Fruit fly (Drosophila melanogaster) whole organism, adult: ENCODE results near the gene Cad96Ca.

Experiments used
- CG11617 ChIP-seq: fragments of 200-800 bp; sonication (Bioruptor generic); optimal IDR thresholded peaks from 2 replicates; lab custom pipeline; 2017; ENCODE audit warnings: mild to moderate bottlenecking, missing biosample characterization, missing genetic modification reagents, missing genetic modification characterization
- CG14711 ChIP-seq: fragments of 200-800 bp; sonication (Bioruptor generic); optimal IDR thresholded peaks from 2 replicates; lab custom pipeline; 2018; ENCODE audit warnings: missing biosample characterization, mild to moderate bottlenecking, missing genetic modification characterization, moderate library complexity
- CG1620 ChIP-seq: fragments of 200-800 bp; sonication (Bioruptor generic); optimal IDR thresholded peaks from 2 replicates; lab custom pipeline; 2016; ENCODE audit warnings: missing biosample characterization, missing genetic modification characterization
- CG7045 ChIP-seq: fragments of 200-800 bp; sonication (Bioruptor generic); optimal IDR thresholded peaks from 2 replicates; lab custom pipeline; 2017; ENCODE audit warnings: missing biosample characterization, mild to moderate bottlenecking, missing genetic modification characterization
- Crg-1 ChIP-seq: fragments of 200-800 bp; sonication (Bioruptor generic); optimal IDR thresholded peaks from 2 replicates; lab custom pipeline; 2016; ENCODE audit warnings: missing biosample characterization, missing genetic modification characterization
- Mnt ChIP-seq: fragments of 200-800 bp; sonication (Bioruptor generic); optimal IDR thresholded peaks from 2 replicates; lab custom pipeline; 2016; ENCODE audit warnings: missing biosample characterization, mild to moderate bottlenecking, missing genetic modification characterization
- bab1 ChIP-seq: fragments of 200-800 bp; sonication (Bioruptor generic); optimal IDR thresholded peaks from 3 replicates; lab custom pipeline; 2019; ENCODE audit warnings: missing biosample characterization, mild to moderate bottlenecking, missing genetic modification characterization, moderate library complexity
- cic ChIP-seq: fragments of 200-800 bp; sonication (Bioruptor generic); optimal IDR thresholded peaks from 2 replicates; lab custom pipeline; 2017; ENCODE audit warnings: missing biosample characterization, mild to moderate bottlenecking, missing genetic modification characterization, moderate library complexity
- cnc ChIP-seq, 2 experiments: fragments of >200 bp; optimal IDR thresholded peaks; 2 replicates each; lab custom pipeline; 2017
- ovo ChIP-seq: fragments of 200-800 bp; sonication (Bioruptor generic); optimal IDR thresholded peaks from 2 replicates; lab custom pipeline; 2016; ENCODE audit warnings: missing biosample characterization, missing genetic modification characterization
- pad ChIP-seq: fragments of 200-800 bp; sonication (Bioruptor generic); optimal IDR thresholded peaks from 3 replicates; lab custom pipeline; 2017; ENCODE audit warnings: missing biosample characterization, missing genetic modification characterization, mild to moderate bottlenecking, moderate library complexity, missing genetic modification reagents
- tj ChIP-seq: fragments of 200-800 bp; sonication (Bioruptor generic); optimal IDR thresholded peaks from 3 replicates; lab custom pipeline; 2017; ENCODE audit warnings: missing biosample characterization, mild to moderate bottlenecking, missing genetic modification characterization, moderate library complexity
- toe ChIP-seq: fragments of 200-800 bp; sonication (Bioruptor generic); optimal IDR thresholded peaks from 2 replicates; lab custom pipeline; 2016; ENCODE audit warnings: missing biosample characterization, missing genetic modification characterization

DNA sequence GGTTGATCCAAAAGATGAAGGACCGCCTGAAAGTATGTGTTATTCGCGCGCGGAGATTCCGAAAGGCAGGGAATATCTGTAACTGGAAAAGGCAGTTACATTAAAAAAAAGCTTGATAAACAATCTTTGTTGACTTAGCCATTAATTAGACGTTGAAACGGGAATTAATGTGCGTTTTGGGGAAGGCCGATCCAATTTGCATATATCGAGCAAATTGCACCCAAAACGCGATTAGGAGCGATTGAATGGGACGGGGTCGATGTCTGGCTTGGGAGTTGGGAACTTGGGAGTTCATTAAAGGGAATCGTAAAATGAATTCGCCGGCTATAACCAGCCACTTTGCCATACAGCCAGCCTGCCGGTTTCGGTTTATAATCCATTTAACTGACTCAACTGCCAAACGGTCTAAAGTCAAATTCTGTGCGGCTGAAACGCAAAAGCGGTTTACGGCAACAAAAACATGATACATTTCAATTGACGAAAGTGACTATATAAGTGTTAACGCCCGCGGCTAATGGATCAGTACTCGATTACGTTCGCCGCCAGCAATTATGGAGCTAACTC is 33.5 kb upstream of the Cad96Ca start, which contains the start of gene CG11854:
- TF ChIP-seq Crg-1: no peak
- TF ChIP-seq CG14711 (tag; lab: Kevin White, UChicago): no peak
- TF ChIP-seq pad (GFP tag; lab: Kevin White, UChicago): no peak
- TF ChIP-seq bab1: no peak
- no peak for TF ChIP-seq CG7045 (GFP tag; lab: Kevin White, UChicago)
- no peak for TF ChIP-seq CG1620 (GFP tag; lab: Kevin White, UChicago)
- TF ChIP-seq toe: no peak
- TF ChIP-seq cnc (optimal IDR thresholded peaks at IDR 0.05; lab: Kevin White, UChicago): no peak
- TF ChIP-seq ovo (GFP tag; lab: Kevin White, UChicago): no peak
- TF ChIP-seq CG11617: no peak
- TF ChIP-seq cic (GFP tag; lab: Kevin White, UChicago): no peak
- TF ChIP-seq Mnt (GFP tag; lab: Kevin White, UChicago): no peak
- no peak for TF ChIP-seq tj
